Worm (Caenorhabditis elegans) whole organism, L1 larva: ENCODE measurements around the gene R10H10.7.
A peak's percentile ranks its signal among the peaks of the same experiment; 100 is the strongest.

Experiments
- dpl-1 ChIP-seq, 3 experiments: fragments of 150-350 bp in 2 of 3; sonication (generic microtip) in 1 of 3; optimal IDR thresholded peaks; 2 replicates each; lab custom pipeline; 2014 to 2017; ENCODE audit warnings: missing biosample characterization in 3 of 3, missing genetic modification characterization in 3 of 3, missing genetic modification reagents in 3 of 3
- fkh-10 ChIP-seq: sonication (generic microtip); optimal IDR thresholded peaks from 2 replicates; lab custom pipeline; 2017; ENCODE audit warnings: missing biosample characterization, missing genetic modification reagents, missing genetic modification characterization
- jun-1 ChIP-seq: fragments of 150-350 bp; optimal IDR thresholded peaks from 2 replicates; lab custom pipeline; 2014; ENCODE audit warnings: missing biosample characterization, missing genetic modification reagents, missing genetic modification characterization
- lsy-2 ChIP-seq, 2 experiments: fragments of 150-350 bp; optimal IDR thresholded peaks; 2 replicates each; lab custom pipeline; 2014; ENCODE audit warnings: missing biosample characterization in 2 of 2, missing genetic modification characterization in 2 of 2
- sox-4 ChIP-seq: sonication (generic microtip); optimal IDR thresholded peaks from 2 replicates; lab custom pipeline; 2016; ENCODE audit warnings: missing genetic modification characterization, missing compliant biosample characterization

DNA sequence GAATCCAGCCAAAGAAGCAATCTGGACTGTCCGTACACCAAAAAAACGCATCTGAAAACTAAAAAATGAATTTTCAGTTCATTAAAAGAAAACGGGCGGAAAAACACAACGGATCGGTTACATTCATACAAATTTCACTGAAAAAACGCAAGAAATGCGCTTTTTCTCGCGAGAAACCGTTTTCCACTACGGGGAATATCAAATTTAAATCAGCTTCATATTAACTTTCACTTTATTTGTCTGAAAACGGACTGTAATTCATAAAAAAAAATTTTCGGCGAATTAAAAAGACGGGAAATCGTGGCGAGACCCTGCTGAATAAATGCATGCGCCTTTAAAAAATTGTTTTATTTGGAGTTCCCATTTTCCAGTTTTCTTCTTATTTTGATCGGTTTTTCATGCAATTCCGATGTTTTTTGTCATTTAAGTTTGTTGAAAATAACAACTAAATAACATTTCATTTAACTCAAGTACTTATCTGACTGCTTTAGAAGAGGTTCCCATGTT, 45.9 kb downstream of the R10H10.7 start, which contains the start of gene pges-2:
- TF ChIP-seq fkh-10 (no peak), sox-4 (tag; lab: Kevin White, UChicago) (no peak), dpl-1 (GFP tag; optimal IDR thresholded peaks at IDR 0.05; lab: Kevin White, UChicago) (peak in 2 of 3 experiments; percentile 41 to 43), jun-1 (tag; lab: Kevin White, UChicago) (no peak), lsy-2 (tag; optimal IDR thresholded peaks at IDR 0.05; lab: Kevin White, UChicago) (peak; percentile 52 to 66)
